Fruit fly (Drosophila melanogaster): Measurements from ENCODE around the gene CG32576.

CG32576 gene

dm6 chrX:16335107-16335642 is 46.8 kb upstream of the CG32576 start (continued):
- TF ChIP-seq fd64A (GFP tag; optimal IDR thresholded peaks at IDR 0.05) (no peak), CG3407 (GFP tag; optimal IDR thresholded peaks at IDR 0.05) (peak; percentile 30), scrt (GFP tag; optimal IDR thresholded peaks at IDR 0.05) (peak; percentile 49), slou (GFP tag; optimal IDR thresholded peaks at IDR 0.05) (peak; percentile 33), Pdp1 (GFP tag; optimal IDR thresholded peaks at IDR 0.05) (peak; percentile 76 to 84), unc-4 (GFP tag; IDR thresholded peaks at IDR 0.05; ENCODE audit: partially characterized antibody) (no peak), nerfin-1 (tag; optimal IDR thresholded peaks at IDR 0.05) (no peak), CG10274 (GFP tag; optimal IDR thresholded peaks at IDR 0.05) (peak; percentile 43), CG17328 (GFP tag; IDR thresholded peaks at IDR 0.05) (peak; percentile 78), vnd (GFP tag; IDR thresholded peaks at IDR 0.05; ENCODE audit: partially characterized antibody) (no peak), Ets65A (GFP tag) (peak; percentile 93), Oaz (GFP tag; IDR thresholded peaks at IDR 0.05) (no peak; the same call in 1 of the 2 replicates), CG5180 (GFP tag; optimal IDR thresholded peaks at IDR 0.05) (peak; percentile 48), fu2 (GFP tag; optimal IDR thresholded peaks at IDR 0.05) (peak; percentile 60), HLH54F (GFP tag; optimal IDR thresholded peaks at IDR 0.05) (peak; percentile 76), CG7839 (tag; optimal IDR thresholded peaks at IDR 0.05) (peak; percentile 74), CG4617 (GFP tag; optimal IDR thresholded peaks at IDR 0.05; ENCODE audit: borderline replicate concordance) (peak; percentile 27), jumu (GFP tag; optimal IDR thresholded peaks at IDR 0.05) (peak; percentile 47), chif (GFP tag; optimal IDR thresholded peaks at IDR 0.05) (peak; percentile 33 to 53), CG6689 (GFP tag; IDR thresholded peaks at IDR 0.05) (peak; percentile 79), CG11723 (GFP tag; optimal IDR thresholded peaks at IDR 0.05) (peak; percentile 62), Nf-YB (GFP tag; optimal IDR thresholded peaks at IDR 0.05) (peak; percentile 59), CG8089 (GFP tag; optimal IDR thresholded peaks at IDR 0.05) (peak; percentile 49), gfzf (GFP tag; optimal IDR thresholded peaks at IDR 0.05) (no peak), mld (GFP tag; IDR thresholded peaks at IDR 0.05; ENCODE audit: partially characterized antibody) (no peak), kah (GFP tag; optimal IDR thresholded peaks at IDR 0.05) (peak; percentile 26), HmgZ (tag; optimal IDR thresholded peaks at IDR 0.05) (peak; percentile 53), insv (GFP tag; optimal IDR thresholded peaks at IDR 0.05) (peak in 1 of 2 experiments; percentile 75), dmrt99B (tag; optimal IDR thresholded peaks at IDR 0.05) (peak; percentile 73), jing (GFP tag; optimal IDR thresholded peaks at IDR 0.05) (no peak), Med (GFP tag) (peak; percentile 95), Hr51 (GFP tag; optimal IDR thresholded peaks at IDR 0.05) (peak; percentile 68), sens (GFP tag) (peak; percentile 95), Gug (GFP tag; IDR thresholded peaks at IDR 0.05) (peak; percentile 83), az2 (GFP tag; optimal IDR thresholded peaks at IDR 0.05) (peak; percentile 73), sd (tag; optimal IDR thresholded peaks at IDR 0.05) (no peak), CG13775 (GFP tag; optimal IDR thresholded peaks at IDR 0.05) (peak; percentile 74), CG6272 (GFP tag; IDR thresholded peaks at IDR 0.05) (peak; percentile 53), dimm (GFP tag; IDR thresholded peaks at IDR 0.05) (no peak), dan (GFP tag; IDR thresholded peaks at IDR 0.05) (no peak), HmgD (GFP tag; optimal IDR thresholded peaks at IDR 0.05) (peak; percentile 6), nerfin-2 (GFP tag; IDR thresholded peaks at IDR 0.05; ENCODE audit: partially characterized antibody) (no peak), CG14050 (GFP tag; IDR thresholded peaks at IDR 0.05) (peak; percentile 55; the same call in 2 of the 3 replicates), CG12236 (GFP tag; optimal IDR thresholded peaks at IDR 0.05) (peak; percentile 42), Neu2 (GFP tag; optimal IDR thresholded peaks at IDR 0.05; ENCODE audit: borderline replicate concordance) (no peak), CG8290 (GFP tag; optimal IDR thresholded peaks at IDR 0.05) (peak; percentile 5), CG8290 (tag; optimal IDR thresholded peaks at IDR 0.05) (peak in 1 of 2 experiments; percentile 79), usp (GFP tag; optimal IDR thresholded peaks at IDR 0.05) (no peak), CG7963 (GFP tag; IDR thresholded peaks at IDR 0.05; ENCODE audit: partially characterized antibody) (no peak), zen2 (GFP tag; IDR thresholded peaks at IDR 0.05; ENCODE audit: partially characterized antibody) (no peak)
